Worm (Caenorhabditis elegans): Measurements from ENCODE around the gene smc-6.

smc-6 gene

ce11 chrII:11537115-11537514, 41.4 kb upstream of the smc-6 start (continued):
- peak; percentile 78 for TF ChIP-seq ceh-34 (tag; optimal IDR thresholded peaks at IDR 0.05)
- TF ChIP-seq pha-4 (tag; optimal IDR thresholded peaks at IDR 0.05) = no peak
- peak; percentile 13 for TF ChIP-seq tbx-2 (tag; optimal IDR thresholded peaks at IDR 0.05)
- TF ChIP-seq lim-6 (tag; optimal IDR thresholded peaks at IDR 0.05) = no peak
- no peak for TF ChIP-seq ceh-24 (tag; optimal IDR thresholded peaks at IDR 0.05)
- TF ChIP-seq C38D4.7 (GFP tag; optimal IDR thresholded peaks at IDR 0.05) = no peak

ce11 chrII:11537606-11538016, 40.9 kb upstream of the smc-6 start:
- peak; percentile 96 for TF ChIP-seq ama-1 (optimal IDR thresholded peaks at IDR 0.05)
- no peak for TF ChIP-seq syd-9 (tag; optimal IDR thresholded peaks at IDR 0.05)

DNA sequence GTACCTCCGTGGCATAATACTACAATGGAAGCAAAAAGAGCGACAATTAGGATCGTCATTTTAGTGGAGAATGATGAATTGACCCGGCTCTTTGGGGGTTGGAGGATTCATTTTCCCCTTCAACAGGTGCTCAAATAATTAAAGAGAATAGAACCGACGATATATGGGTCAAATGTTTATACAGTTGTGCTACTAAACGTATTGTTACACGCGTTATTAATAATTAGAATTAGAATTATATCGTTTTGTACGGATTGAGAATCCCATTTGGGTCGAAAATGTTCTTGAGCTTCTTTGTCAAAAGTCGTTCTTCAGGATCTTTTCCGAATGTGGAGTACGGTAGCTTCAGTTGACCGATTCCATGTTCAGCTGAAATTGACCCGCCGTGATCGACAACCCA, 39.8 kb upstream of the smc-6 start, which contains the start of gene Y62F5A.9:
Gene Y62F5A.9, minus strand, starts transcription at position 101 of the 400 bp plus-strand sequence.
- TF ChIP-seq ztf-16 (tag; optimal IDR thresholded peaks at IDR 0.05) (no peak), dmd-4 (tag; optimal IDR thresholded peaks at IDR 0.05; ENCODE audit: borderline replicate concordance) (no peak), pag-3 (tag; optimal IDR thresholded peaks at IDR 0.05; ENCODE audit: borderline replicate concordance) (no peak), fkh-10 (GFP tag; optimal IDR thresholded peaks at IDR 0.05) (no peak), ceh-48 (tag; optimal IDR thresholded peaks at IDR 0.05) (no peak), rnt-1 (tag; optimal IDR thresholded peaks at IDR 0.05) (no peak), ceh-45 (GFP tag; IDR thresholded peaks at IDR 0.05) (no peak), dve-1 (tag; optimal IDR thresholded peaks at IDR 0.05) (no peak), nhr-232 (tag; optimal IDR thresholded peaks at IDR 0.05) (no peak), unc-55 (GFP tag; optimal IDR thresholded peaks at IDR 0.05) (no peak)

ce11 chrII:11542385-11542784, 36.1 kb upstream of the smc-6 start, which contains the start of gene gtf-2E2:
gtf-2E2 (minus strand) TSS chrII:11542495.
- TF ChIP-seq gmeb-2 (tag; optimal IDR thresholded peaks at IDR 0.05) (no peak), pha-4 (tag; optimal IDR thresholded peaks at IDR 0.05) (no peak), ceh-18 (tag; optimal IDR thresholded peaks at IDR 0.05) (no peak), dve-1 (tag; optimal IDR thresholded peaks at IDR 0.05) (no peak), zip-5 (tag; optimal IDR thresholded peaks at IDR 0.05) (no peak), eyg-1 (tag; optimal IDR thresholded peaks at IDR 0.05) (no peak), sox-4 (tag; optimal IDR thresholded peaks at IDR 0.05) (no peak), C08G9.2 (tag; optimal IDR thresholded peaks at IDR 0.05) (peak; percentile 56), tbx-2 (tag; optimal IDR thresholded peaks at IDR 0.05) (peak; percentile 25), ceh-45 (GFP tag; IDR thresholded peaks at IDR 0.05) (no peak), syd-9 (tag; optimal IDR thresholded peaks at IDR 0.05) (no peak), nfya-1 (tag; optimal IDR thresholded peaks at IDR 0.05) (peak; percentile 3), ceh-24 (tag; optimal IDR thresholded peaks at IDR 0.05) (no peak), madf-2 (tag; optimal IDR thresholded peaks at IDR 0.05) (no peak), pha-2 (tag; optimal IDR thresholded peaks at IDR 0.05) (no peak), rnt-1 (tag; optimal IDR thresholded peaks at IDR 0.05) (no peak), ama-1 (optimal IDR thresholded peaks at IDR 0.05) (no peak), mec-3 (tag; optimal IDR thresholded peaks at IDR 0.05; ENCODE audit: borderline replicate concordance) (no peak), ceh-48 (tag; optimal IDR thresholded peaks at IDR 0.05) (peak; percentile 53), ceh-31 (tag; optimal IDR thresholded peaks at IDR 0.05) (peak; percentile 55)

DNA sequence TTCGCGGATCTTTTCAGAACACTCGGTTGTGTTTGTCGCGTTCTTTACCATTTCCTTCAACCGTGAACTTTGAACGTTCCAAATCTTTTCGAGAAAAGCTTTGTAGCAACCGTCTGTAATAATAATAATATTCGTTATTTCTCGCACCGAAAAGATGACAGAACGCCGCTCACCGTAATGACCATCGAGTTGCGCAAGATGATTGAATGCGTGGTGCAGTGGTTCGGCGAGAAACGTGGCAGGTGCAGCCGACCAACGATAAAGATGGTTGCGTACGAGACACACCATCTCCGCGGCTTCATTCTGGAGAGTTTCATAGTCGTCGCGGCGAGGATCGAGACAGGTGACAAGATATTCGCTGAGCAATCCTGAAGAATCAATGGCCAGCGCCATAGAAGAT, 35.6 kb upstream of the smc-6 start:
- no peak for TF ChIP-seq K09A11.1 (tag; optimal IDR thresholded peaks at IDR 0.05; ENCODE audit: insufficient read depth)
- TF ChIP-seq ceh-34 (tag; optimal IDR thresholded peaks at IDR 0.05) = no peak
- TF ChIP-seq unc-55 (GFP tag; optimal IDR thresholded peaks at IDR 0.05) = peak; percentile 17
- TF ChIP-seq pros-1 (tag; optimal IDR thresholded peaks at IDR 0.05) = no peak
- TF ChIP-seq dmd-4 (tag; optimal IDR thresholded peaks at IDR 0.05; ENCODE audit: borderline replicate concordance) = no peak

DNA sequence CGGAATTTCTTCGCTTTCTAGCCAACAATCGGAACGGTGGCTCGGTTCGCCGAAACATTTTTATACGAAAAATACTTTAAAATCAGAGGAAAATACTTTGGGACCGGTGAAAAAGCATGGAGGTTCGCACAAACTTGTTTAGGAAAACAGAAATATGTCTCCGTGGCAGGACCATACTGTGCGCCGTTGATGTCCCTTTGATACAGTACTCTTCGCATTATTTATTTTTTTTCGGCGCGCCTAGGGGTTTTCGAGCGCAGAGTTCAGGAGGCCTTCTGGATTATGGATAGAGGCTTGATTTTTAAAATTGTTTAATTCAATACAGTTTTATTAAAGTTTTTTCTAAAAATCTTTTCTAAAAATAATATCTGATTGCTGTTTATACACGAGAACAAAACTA, 33.8 kb upstream of the smc-6 start, which contains the start of gene F54D5.9:
Gene F54D5.9, minus strand, starts transcription at position 115 of the 400 bp plus-strand sequence.
- TF ChIP-seq ceh-9 (tag; optimal IDR thresholded peaks at IDR 0.05) (no peak), lim-6 (tag; optimal IDR thresholded peaks at IDR 0.05) (no peak), hlh-30 (tag; optimal IDR thresholded peaks at IDR 0.05; ENCODE audit: insufficient read depth) (no peak), tbx-7 (tag; optimal IDR thresholded peaks at IDR 0.05) (no peak), ceh-24 (tag; optimal IDR thresholded peaks at IDR 0.05) (no peak)
